Worm (Caenorhabditis elegans) whole organism, young adult: ENCODE measurements around the gene srd-12.

Source experiments
- B0261.1 ChIP-seq: sonication (generic microtip); optimal IDR thresholded peaks from 2 replicates; lab custom pipeline; 2016; ENCODE audit warnings: mild to moderate bottlenecking, missing genetic modification characterization, moderate library complexity, missing compliant biosample characterization
- D2030.7 ChIP-seq: fragments of 200-800 bp; sonication (Bioruptor generic); IDR thresholded peaks from 2 replicates; pipeline ENCODE4 v1.3.6; 2022; ENCODE audit warnings: missing genetic modification reagents, missing genetic modification characterization, missing compliant biosample characterization
- K11D2.4 ChIP-seq: fragments of 200-800 bp; sonication (Bioruptor generic); IDR thresholded peaks from 2 replicates; pipeline ENCODE4 v1.3.6; 2022; ENCODE audit warnings: missing genetic modification reagents, missing genetic modification characterization, missing compliant biosample characterization
- K12H6.12 ChIP-seq: fragments of 200-800 bp; sonication (Bioruptor generic); optimal IDR thresholded peaks from 2 replicates; lab custom pipeline; 2018; ENCODE audit warnings: mild to moderate bottlenecking, missing genetic modification characterization, missing compliant biosample characterization
- Y79H2A.3 ChIP-seq: fragments of 200-800 bp; sonication (Bioruptor generic); conservative IDR thresholded peaks from 2 replicates; pipeline ENCODE4 v1.3.6; 2022; ENCODE audit warnings: missing genetic modification reagents, missing genetic modification characterization, missing compliant biosample characterization
- ama-1 ChIP-seq, 3 experiments: fragments of 150-350 bp in 1 of 3; sonication (generic microtip) in 2 of 3; optimal IDR thresholded peaks; 2 replicates each; lab custom pipeline; 2014 to 2018; ENCODE audit warnings: missing biosample characterization in 2 of 3, missing genetic modification characterization in 2 of 3, missing genetic modification reagents in 2 of 3
- atf-7 ChIP-seq: sonication (generic microtip); optimal IDR thresholded peaks from 2 replicates; lab custom pipeline; 2017; ENCODE audit warnings: mild to moderate bottlenecking, missing genetic modification characterization, missing compliant biosample characterization
- attf-3 ChIP-seq: fragments of 200-800 bp; sonication (Bioruptor generic); conservative IDR thresholded peaks from 2 replicates; pipeline ENCODE4 v1.3.6; 2022; ENCODE audit warnings: missing genetic modification reagents, missing genetic modification characterization, missing compliant biosample characterization
- attf-5 ChIP-seq: fragments of 200-800 bp; sonication (Bioruptor generic); optimal IDR thresholded peaks from 2 replicates; lab custom pipeline; 2018; ENCODE audit warnings: mild to moderate bottlenecking, missing genetic modification characterization, missing compliant biosample characterization
- bed-1 ChIP-seq: fragments of 200-800 bp; sonication (Bioruptor generic); IDR thresholded peaks from 2 replicates; pipeline ENCODE4 v1.3.6; 2022; ENCODE audit warnings: missing genetic modification reagents, missing genetic modification characterization, missing compliant biosample characterization
- cebp-1 ChIP-seq, 2 experiments: fragments of 200-800 bp in 1 of 2; sonication (Bioruptor generic) in 1 of 2; sonication (generic microtip) in 1 of 2; IDR thresholded peaks in 1 of 2; optimal IDR thresholded peaks in 1 of 2; 2 replicates each; pipeline versions ENCODE4 v1.3.6 to Lab custom; 2017 to 2022; ENCODE audit warnings: missing compliant biosample characterization in 2 of 2, missing genetic modification characterization in 2 of 2, mild to moderate bottlenecking in 1 of 2, missing genetic modification reagents in 1 of 2, moderate library complexity in 1 of 2
- cebp-2 ChIP-seq: fragments of 200-800 bp; sonication (Bioruptor generic); IDR thresholded peaks from 2 replicates; pipeline ENCODE4 v1.3.6; 2022; ENCODE audit warnings: missing genetic modification characterization, missing compliant biosample characterization
- ceh-100 ChIP-seq: fragments of 200-800 bp; sonication (Bioruptor generic); IDR thresholded peaks from 2 replicates; pipeline ENCODE4 v1.3.6; 2022; ENCODE audit warnings: missing genetic modification reagents, missing genetic modification characterization, missing compliant biosample characterization
- ceh-27 ChIP-seq: fragments of 200-800 bp; sonication (Bioruptor generic); optimal IDR thresholded peaks from 2 replicates; lab custom pipeline; 2018; ENCODE audit warnings: mild to moderate bottlenecking, missing genetic modification characterization, moderate library complexity, missing compliant biosample characterization
- ceh-91 ChIP-seq: fragments of 200-800 bp; sonication (Bioruptor generic); IDR thresholded peaks from 2 replicates; pipeline ENCODE4 v1.3.6; 2022; ENCODE audit warnings: missing genetic modification reagents, missing genetic modification characterization, missing compliant biosample characterization
- chd-7 ChIP-seq: sonication (generic microtip); optimal IDR thresholded peaks from 2 replicates; lab custom pipeline; 2016; ENCODE audit warnings: mild to moderate bottlenecking, missing genetic modification characterization, moderate library complexity, missing compliant biosample characterization
- die-1 ChIP-seq: sonication (generic microtip); optimal IDR thresholded peaks from 2 replicates; lab custom pipeline; 2016; ENCODE audit warnings: missing genotype, mild to moderate bottlenecking, missing genetic modification characterization, missing compliant biosample characterization
- dox-1 ChIP-seq: fragments of 200-800 bp; sonication (Bioruptor generic); IDR thresholded peaks from 2 replicates; pipeline ENCODE4 v1.3.6; 2022; ENCODE audit warnings: missing genetic modification reagents, missing genetic modification characterization, missing compliant biosample characterization
- efl-1 ChIP-seq: fragments of 150-350 bp; optimal IDR thresholded peaks from 2 replicates; lab custom pipeline; 2014; ENCODE audit warnings: missing biosample characterization, missing genetic modification reagents, missing genetic modification characterization
- egl-18 ChIP-seq: fragments of 200-800 bp; sonication (Bioruptor generic); IDR thresholded peaks from 2 replicates; pipeline ENCODE4 v1.3.6; 2022; ENCODE audit warnings: missing genetic modification reagents, missing genetic modification characterization, missing compliant biosample characterization
- ekl-4 ChIP-seq: fragments of 200-800 bp; sonication (Bioruptor generic); IDR thresholded peaks from 2 replicates; pipeline ENCODE4 v1.3.6; 2022; ENCODE audit warnings: missing genetic modification reagents, missing genetic modification characterization, missing compliant biosample characterization
- ets-4 ChIP-seq: fragments of 200-800 bp; sonication (Bioruptor generic); optimal IDR thresholded peaks from 2 replicates; lab custom pipeline; 2018; ENCODE audit warnings: mild to moderate bottlenecking, missing genetic modification characterization, missing compliant biosample characterization
- hlh-12 ChIP-seq: sonication (generic microtip); optimal IDR thresholded peaks from 2 replicates; lab custom pipeline; 2016; ENCODE audit warnings: missing genetic modification characterization, missing compliant biosample characterization
- hmg-1.2 ChIP-seq: fragments of 200-800 bp; sonication (Bioruptor generic); IDR thresholded peaks from 2 replicates; pipeline ENCODE4 v1.3.6; 2022; ENCODE audit warnings: missing genetic modification reagents, missing genetic modification characterization, missing compliant biosample characterization
- hsf-1 ChIP-seq: fragments of 200-800 bp; sonication (Bioruptor generic); IDR thresholded peaks from 2 replicates; pipeline ENCODE4 v1.3.6; 2022; ENCODE audit warnings: missing genetic modification reagents, missing genetic modification characterization, missing compliant biosample characterization
- let-607 ChIP-seq, 2 experiments: fragments of 200-800 bp in 1 of 2; sonication (Bioruptor generic) in 1 of 2; sonication (generic microtip) in 1 of 2; optimal IDR thresholded peaks; 2 replicates each; lab custom pipeline; 2016 to 2018; ENCODE audit warnings: mild to moderate bottlenecking in 2 of 2, missing compliant biosample characterization in 2 of 2, missing genetic modification characterization in 2 of 2, moderate library complexity in 2 of 2, missing genotype in 1 of 2
- lin-26 ChIP-seq: fragments of 200-800 bp; sonication (Bioruptor generic); IDR thresholded peaks from 2 replicates; pipeline ENCODE4 v1.3.6; 2022; ENCODE audit warnings: missing genetic modification reagents, missing genetic modification characterization, missing compliant biosample characterization
- lin-35 ChIP-seq, 3 experiments: fragments of 150-350 bp in 2 of 3; sonication (generic microtip) in 1 of 3; optimal IDR thresholded peaks; 2 replicates each; lab custom pipeline; 2014 to 2018; ENCODE audit warnings: missing biosample characterization in 3 of 3, missing genetic modification characterization in 3 of 3, missing genetic modification reagents in 3 of 3
- lin-54 ChIP-seq: fragments of 200-800 bp; sonication (Bioruptor generic); optimal IDR thresholded peaks from 2 replicates; lab custom pipeline; 2018; ENCODE audit warnings: mild to moderate bottlenecking, missing genetic modification characterization, missing compliant biosample characterization
- lir-1 ChIP-seq: fragments of 200-800 bp; sonication (Bioruptor generic); conservative IDR thresholded peaks from 2 replicates; pipeline ENCODE4 v1.3.6; 2022; ENCODE audit warnings: missing genetic modification reagents, missing genetic modification characterization, missing compliant biosample characterization
- madf-6 ChIP-seq: fragments of 200-800 bp; sonication (Bioruptor generic); IDR thresholded peaks from 2 replicates; pipeline ENCODE4 v1.3.6; 2022; ENCODE audit warnings: missing genetic modification reagents, missing genetic modification characterization, missing compliant biosample characterization
- madf-8 ChIP-seq: fragments of 200-800 bp; sonication (Bioruptor generic); conservative IDR thresholded peaks from 2 replicates; pipeline ENCODE4 v1.3.6; 2022; ENCODE audit warnings: missing genetic modification reagents, missing genetic modification characterization, missing compliant biosample characterization
- mcd-1 ChIP-seq: fragments of 200-800 bp; sonication (Bioruptor generic); IDR thresholded peaks from 2 replicates; pipeline ENCODE4 v1.3.6; 2022; ENCODE audit warnings: missing genetic modification reagents, missing genetic modification characterization, missing compliant biosample characterization
- mes-4 ChIP-seq: sonication (generic microtip); optimal IDR thresholded peaks from 2 replicates; lab custom pipeline; 2016; ENCODE audit warnings: missing genotype, missing genetic modification characterization, missing compliant biosample characterization
- nfyb-1 ChIP-seq: fragments of 200-800 bp; sonication (Bioruptor generic); IDR thresholded peaks from 2 replicates; pipeline ENCODE4 v1.3.6; 2022; ENCODE audit warnings: missing genetic modification reagents, missing genetic modification characterization, missing compliant biosample characterization
- nhr-80 ChIP-seq: sonication (generic microtip); optimal IDR thresholded peaks from 2 replicates; lab custom pipeline; 2016; ENCODE audit warnings: missing genetic modification characterization, missing compliant biosample characterization
- snpc-1.3 ChIP-seq: sonication (generic microtip); optimal IDR thresholded peaks from 2 replicates; lab custom pipeline; 2017; ENCODE audit warnings: missing genetic modification characterization, mild to moderate bottlenecking, missing compliant biosample characterization, antibody characterized with exemption, moderate library complexity, missing genotype, missing genetic modification reagents; ENCODE audit not compliant: insufficient read depth
- snpc-4 ChIP-seq, 5 experiments: fragments of 150-350 bp in 1 of 5; sonication (generic microtip) in 4 of 5; optimal IDR thresholded peaks; 2 replicates each; lab custom pipeline; 2014 to 2018; ENCODE audit warnings: missing genetic modification characterization in 5 of 5, missing biosample characterization in 3 of 5, antibody characterized with exemption in 2 of 5, mild to moderate bottlenecking in 2 of 5, missing compliant biosample characterization in 2 of 5, missing genotype in 2 of 5, moderate library complexity in 2 of 5, missing genetic modification reagents in 1 of 5
- sptf-2 ChIP-seq: fragments of 200-800 bp; sonication (Bioruptor generic); optimal IDR thresholded peaks from 2 replicates; lab custom pipeline; 2018; ENCODE audit warnings: mild to moderate bottlenecking, missing genetic modification characterization, missing compliant biosample characterization
- unc-130 ChIP-seq: sonication (generic microtip); optimal IDR thresholded peaks from 2 replicates; lab custom pipeline; 2016; ENCODE audit warnings: missing genetic modification reagents, missing genetic modification characterization, missing compliant biosample characterization
- xnd-1 ChIP-seq: sonication (generic microtip); optimal IDR thresholded peaks from 2 replicates; lab custom pipeline; 2016; ENCODE audit warnings: missing genotype, missing genetic modification reagents, missing genetic modification characterization, missing compliant biosample characterization
- ztf-28 ChIP-seq: fragments of 200-800 bp; sonication (Bioruptor generic); IDR thresholded peaks from 2 replicates; pipeline ENCODE4 v1.3.6; 2022; ENCODE audit warnings: missing genetic modification reagents, missing genetic modification characterization, missing compliant biosample characterization

Gene srd-12

ce11 chrIV:5666115-5667028 lies 36.3 kb upstream of the srd-12 start (continued):
- no peak for TF ChIP-seq hlh-12 (tag; lab: Kevin White, UChicago)
- TF ChIP-seq lin-35 (GFP tag; optimal IDR thresholded peaks at IDR 0.05; lab: Kevin White, UChicago): peak in 1 of 3 experiments; percentile 9
- no peak for TF ChIP-seq ets-4 (GFP tag; lab: Kevin White, UChicago)
- TF ChIP-seq madf-8 (GFP tag; lab: Robert Waterston, UW): peak; percentile 71
- TF ChIP-seq die-1 (tag; lab: Kevin White, UChicago): no peak
- TF ChIP-seq hsf-1 (GFP tag; lab: Robert Waterston, UW): peak; percentile 5; the same call in 1 of the 2 replicates
- peak; percentile 92 for TF ChIP-seq attf-3 (GFP tag; lab: Robert Waterston, UW)
- no peak for TF ChIP-seq let-607 (tag; optimal IDR thresholded peaks at IDR 0.05; lab: Kevin White, UChicago)
- TF ChIP-seq ceh-91 (GFP tag; lab: Robert Waterston, UW): peak; percentile 42; the same call in 1 of the 2 replicates
- TF ChIP-seq nhr-80 (tag; lab: Kevin White, UChicago): peak; percentile 19
- TF ChIP-seq xnd-1: peak; percentile 74
- TF ChIP-seq egl-18 (GFP tag; lab: Robert Waterston, UW): no peak
- peak; percentile 89 for TF ChIP-seq madf-6
- peak; percentile 47 for TF ChIP-seq snpc-1.3 (tag; lab: Kevin White, UChicago)
- TF ChIP-seq D2030.7 (GFP tag; lab: Robert Waterston, UW): peak; percentile 78
- peak; percentile 73 for TF ChIP-seq lin-54 (GFP tag; lab: Kevin White, UChicago)

ce11 chrIV:5665353-5665918 lies 35.4 kb upstream of the srd-12 start:
- TF ChIP-seq attf-5 (GFP tag; lab: Kevin White, UChicago) (peak; percentile 60), Y79H2A.3 (GFP tag; lab: Robert Waterston, UW) (no peak), sptf-2 (GFP tag; lab: Kevin White, UChicago) (no peak), hlh-12 (tag; lab: Kevin White, UChicago) (no peak), cebp-1 (GFP tag; IDR thresholded peaks at IDR 0.05; lab: Robert Waterston, UW) (peak; percentile 96), cebp-1 (tag; optimal IDR thresholded peaks at IDR 0.05; lab: Kevin White, UChicago) (peak; percentile 98), mes-4 (no peak), atf-7 (tag; lab: Kevin White, UChicago) (peak; percentile 11), hsf-1 (GFP tag; lab: Robert Waterston, UW) (0 out of 2 replicates have a peak, but pooled peaks have one; percentile 44), snpc-4 (GFP tag; optimal IDR thresholded peaks at IDR 0.05; lab: Kevin White, UChicago) (no peak), snpc-4 (tag; optimal IDR thresholded peaks at IDR 0.05; lab: Kevin White, UChicago) (peak in 1 of 4 experiments; percentile 67), B0261.1 (tag; lab: Kevin White, UChicago) (no peak), ceh-100 (no peak), chd-7 (tag; lab: Kevin White, UChicago) (peak; percentile 34), K12H6.12 (tag; lab: Kevin White, UChicago) (peak; percentile 46), unc-130 (GFP tag; lab: Kevin White, UChicago) (no peak), K11D2.4 (GFP tag; lab: Robert Waterston, UW) (0 out of 2 replicates have a peak, but pooled peaks have one; percentile 29), lir-1 (0 out of 2 replicates have a peak, but pooled peaks have one; percentile 24), nfyb-1 (GFP tag; lab: Robert Waterston, UW) (peak; percentile 78), dox-1 (peak; percentile 48), cebp-2 (no peak), ekl-4 (GFP tag; lab: Robert Waterston, UW) (peak; percentile 53; the same call in 1 of the 2 replicates), ceh-27 (peak; percentile 3), ama-1 (optimal IDR thresholded peaks at IDR 0.05; lab: Kevin White, UChicago) (no peak), ama-1 (GFP tag; optimal IDR thresholded peaks at IDR 0.05; lab: Kevin White, UChicago) (no peak), ztf-28 (GFP tag; lab: Robert Waterston, UW) (no peak), efl-1 (GFP tag; lab: Kevin White, UChicago) (peak; percentile 11), mcd-1 (GFP tag; lab: Robert Waterston, UW) (peak; percentile 10; the same call in 1 of the 2 replicates), bed-1 (GFP tag; lab: Robert Waterston, UW) (no peak), hmg-1.2 (GFP tag; lab: Robert Waterston, UW) (peak; percentile 50; the same call in 1 of the 2 replicates), lin-26 (GFP tag; lab: Robert Waterston, UW) (0 out of 2 replicates have a peak, but pooled peaks have one; percentile 13)
